Fruit fly (Drosophila melanogaster): Measurements from ENCODE around the gene EMC10.

The EMC10 gene

DNA sequence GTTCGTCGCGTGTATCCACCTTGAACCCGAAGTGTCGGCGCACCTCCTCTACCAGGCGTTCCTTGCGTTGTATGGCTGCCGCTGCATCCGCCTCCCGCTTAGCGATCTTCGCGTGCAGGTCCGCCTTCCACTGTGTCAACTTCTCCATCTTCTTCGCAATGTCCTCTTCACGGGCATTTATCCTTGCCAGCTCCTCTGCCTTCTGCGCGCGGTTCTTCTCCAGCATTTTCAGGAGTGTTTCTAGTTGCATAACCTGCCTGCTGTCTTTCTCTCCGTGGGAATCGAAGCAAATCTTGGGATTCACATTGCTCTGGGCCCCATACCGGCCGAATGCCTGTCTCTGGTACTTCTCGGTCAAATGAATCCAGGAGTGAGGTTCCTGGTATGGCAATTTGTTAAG lies 5.7 kb upstream of the EMC10 start:
- TF ChIP-seq CG32264 (GFP tag; optimal IDR thresholded peaks at IDR 0.05), result no peak
- no peak for TF ChIP-seq Rel (GFP tag; optimal IDR thresholded peaks at IDR 0.05)
- no peak for TF ChIP-seq Rel (tag; optimal IDR thresholded peaks at IDR 0.05)
- no peak for TF ChIP-seq fru (GFP tag; optimal IDR thresholded peaks at IDR 0.05)
- no peak for TF ChIP-seq dsf (GFP tag; optimal IDR thresholded peaks at IDR 0.05; ENCODE audit: borderline replicate concordance)
- no peak for TF ChIP-seq sv (GFP tag; optimal IDR thresholded peaks at IDR 0.05)
- no peak for TF ChIP-seq sage (GFP tag; optimal IDR thresholded peaks at IDR 0.05)
- no peak for TF ChIP-seq OdsH (GFP tag; optimal IDR thresholded peaks at IDR 0.05)

DNA sequence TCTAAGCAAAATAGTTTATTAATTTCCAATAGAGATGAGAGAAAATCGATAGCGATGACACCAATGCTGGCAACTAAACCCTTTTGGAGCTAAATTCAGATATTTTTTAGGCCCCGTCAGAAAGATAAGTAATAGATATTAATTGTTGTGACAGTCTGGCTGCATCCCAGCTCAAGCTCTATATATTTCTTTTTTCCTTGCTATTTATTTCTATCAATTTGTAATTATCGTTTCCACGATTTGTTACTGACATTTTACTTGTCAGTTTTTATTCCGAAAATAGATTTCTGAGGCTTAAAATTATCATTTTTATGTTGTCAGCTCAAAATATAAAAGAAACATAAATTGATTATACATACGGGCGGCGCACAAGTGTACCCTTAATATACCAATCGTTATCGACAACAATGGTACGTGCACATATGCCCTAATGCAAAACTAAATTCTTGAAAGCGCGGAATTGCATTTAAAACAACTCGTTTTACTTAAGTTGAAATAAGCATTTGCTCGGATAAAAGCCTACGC lies 5.0 kb upstream of the EMC10 start, which contains the start of the genes CRIF and SMC5:
Gene CRIF, minus strand, starts transcription at position 51 of the 525 bp plus-strand sequence.
Gene SMC5, plus strand, starts transcription at position 329 of the 525 bp plus-strand sequence.
- TF ChIP-seq HLH106 (tag; optimal IDR thresholded peaks at IDR 0.05) (peak; percentile 59), jim (GFP tag; optimal IDR thresholded peaks at IDR 0.05) (no peak), Jra (GFP tag; optimal IDR thresholded peaks at IDR 0.05) (peak; percentile 34), psq (GFP tag; optimal IDR thresholded peaks at IDR 0.05) (peak; percentile 40), brk (GFP tag; optimal IDR thresholded peaks at IDR 0.05) (no peak), tai (GFP tag; optimal IDR thresholded peaks at IDR 0.05) (peak; percentile 83), dmrt93B (GFP tag; optimal IDR thresholded peaks at IDR 0.05) (no peak), sv (GFP tag; optimal IDR thresholded peaks at IDR 0.05) (peak; percentile 60), Hr78 (GFP tag; optimal IDR thresholded peaks at IDR 0.05) (no peak), OdsH (GFP tag; optimal IDR thresholded peaks at IDR 0.05) (peak; percentile 45), CrebA (GFP tag; optimal IDR thresholded peaks at IDR 0.05; ENCODE audit: borderline replicate concordance) (no peak), dl (GFP tag; optimal IDR thresholded peaks at IDR 0.05; ENCODE audit: insufficient read depth in 1 of 2, partially characterized antibody in 2 of 2) (peak; percentile 18 to 62), Hnf4 (GFP tag; optimal IDR thresholded peaks at IDR 0.05) (peak; percentile 64), ey (GFP tag; optimal IDR thresholded peaks at IDR 0.05) (peak; percentile 47), Myc (optimal IDR thresholded peaks at IDR 0.05) (peak; percentile 91), Vsx2 (GFP tag; optimal IDR thresholded peaks at IDR 0.05; ENCODE audit: partially characterized antibody) (peak; percentile 95), CG9705 (GFP tag; optimal IDR thresholded peaks at IDR 0.05) (peak; percentile 56), CG32264 (GFP tag; optimal IDR thresholded peaks at IDR 0.05) (no peak), woc (GFP tag; optimal IDR thresholded peaks at IDR 0.05) (peak; percentile 86), Dif (GFP tag; optimal IDR thresholded peaks at IDR 0.05; ENCODE audit: partially characterized antibody) (peak; percentile 86)

DNA sequence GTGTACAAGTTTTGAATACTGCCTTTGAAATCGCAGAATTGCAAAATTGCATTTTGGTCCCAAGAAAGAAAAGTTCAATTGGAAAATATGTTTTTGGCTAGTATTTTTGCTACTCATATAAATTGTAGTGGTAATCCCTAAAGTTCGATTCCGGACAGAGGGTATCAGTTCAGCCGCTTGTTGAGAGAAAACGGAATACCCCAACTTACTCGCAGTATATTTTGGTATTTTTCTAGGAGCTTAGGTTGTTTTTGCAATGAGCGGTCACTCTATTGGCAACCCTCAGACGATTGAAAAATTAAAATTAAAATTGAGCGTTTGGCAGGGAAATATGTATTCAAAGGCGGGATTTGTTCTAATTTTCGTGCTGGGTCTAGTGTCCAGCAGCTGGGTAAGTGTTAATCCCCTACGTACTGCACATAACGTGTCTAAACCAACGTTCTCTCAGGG lies 390 bp downstream of the EMC10 start:
- no peak for TF ChIP-seq Hr83 (GFP tag; optimal IDR thresholded peaks at IDR 0.05; ENCODE audit: poor library complexity, severe bottlenecking)
- TF ChIP-seq woc (GFP tag; optimal IDR thresholded peaks at IDR 0.05), result peak; percentile 7
- no peak for TF ChIP-seq Sp1 (GFP tag; optimal IDR thresholded peaks at IDR 0.05)
- peak; percentile 59 for TF ChIP-seq Myc (optimal IDR thresholded peaks at IDR 0.05)

DNA sequence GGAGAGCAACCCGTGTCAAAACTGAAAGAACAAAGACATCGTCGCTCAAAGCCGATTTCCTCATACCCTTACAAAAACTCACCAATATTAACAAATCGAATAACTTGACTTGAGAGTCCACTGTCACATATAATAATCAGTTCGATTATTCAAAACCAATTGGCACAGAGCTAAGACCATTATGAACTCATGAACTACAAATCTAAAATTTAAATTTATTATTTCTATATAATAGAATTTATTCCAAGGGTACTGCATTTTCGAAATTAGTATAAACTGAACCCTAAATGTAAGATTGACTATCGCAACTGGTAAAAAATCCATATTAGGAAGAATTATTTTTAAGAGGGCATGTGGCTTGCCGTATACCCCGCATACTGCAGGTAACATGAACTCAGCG lies 8.1 kb downstream of the EMC10 start:
- TF ChIP-seq psq (GFP tag; optimal IDR thresholded peaks at IDR 0.05) (peak; percentile 68), foxo (GFP tag; optimal IDR thresholded peaks at IDR 0.05) (peak in 1 of 2 experiments; percentile 24), Rel (GFP tag; optimal IDR thresholded peaks at IDR 0.05) (no peak), Rel (tag; optimal IDR thresholded peaks at IDR 0.05) (no peak), Abd-B (GFP tag; optimal IDR thresholded peaks at IDR 0.05) (no peak), CrebA (GFP tag; optimal IDR thresholded peaks at IDR 0.05; ENCODE audit: borderline replicate concordance) (no peak), sv (GFP tag; optimal IDR thresholded peaks at IDR 0.05) (no peak), usp (GFP tag; optimal IDR thresholded peaks at IDR 0.05) (no peak), rgr (GFP tag; optimal IDR thresholded peaks at IDR 0.05) (no peak), Hr78 (GFP tag; optimal IDR thresholded peaks at IDR 0.05) (no peak), sage (GFP tag; optimal IDR thresholded peaks at IDR 0.05) (no peak), CG9705 (GFP tag; optimal IDR thresholded peaks at IDR 0.05) (no peak), fru (GFP tag; optimal IDR thresholded peaks at IDR 0.05) (peak; percentile 26), tai (GFP tag; optimal IDR thresholded peaks at IDR 0.05) (no peak), woc (GFP tag; optimal IDR thresholded peaks at IDR 0.05) (peak; percentile 26), Hnf4 (GFP tag; optimal IDR thresholded peaks at IDR 0.05) (no peak), HLH106 (tag; optimal IDR thresholded peaks at IDR 0.05) (peak; percentile 44), br (GFP tag; optimal IDR thresholded peaks at IDR 0.05) (no peak), GATAd (GFP tag; optimal IDR thresholded peaks at IDR 0.05) (no peak), dmrt93B (GFP tag; optimal IDR thresholded peaks at IDR 0.05) (no peak), CG32264 (GFP tag; optimal IDR thresholded peaks at IDR 0.05) (no peak), lola (GFP tag; optimal IDR thresholded peaks at IDR 0.05) (no peak), Vsx2 (GFP tag; optimal IDR thresholded peaks at IDR 0.05; ENCODE audit: partially characterized antibody) (no peak), Jra (GFP tag; optimal IDR thresholded peaks at IDR 0.05) (no peak), Dfd (GFP tag; optimal IDR thresholded peaks at IDR 0.05) (no peak), Sp1 (GFP tag; optimal IDR thresholded peaks at IDR 0.05) (peak; percentile 42), dsf (GFP tag; optimal IDR thresholded peaks at IDR 0.05; ENCODE audit: borderline replicate concordance) (no peak), OdsH (GFP tag; optimal IDR thresholded peaks at IDR 0.05) (peak; percentile 37), N (GFP tag; optimal IDR thresholded peaks at IDR 0.05) (no peak), ey (GFP tag; optimal IDR thresholded peaks at IDR 0.05) (no peak), pan (optimal IDR thresholded peaks at IDR 0.05) (no peak), brk (GFP tag; optimal IDR thresholded peaks at IDR 0.05) (no peak)
